Worm (Caenorhabditis elegans) whole organism, L4 larva: ENCODE data around the gene dod-24.

ENCODE experiments used
- D1046.2 ChIP-seq: fragments of 200-800 bp; sonication (Bioruptor generic); IDR thresholded peaks from 2 replicates; pipeline ENCODE4 v1.3.6; 2022; ENCODE audit warnings: missing genetic modification characterization, missing compliant biosample characterization
- R02D3.7 ChIP-seq: fragments of 150-350 bp; sonication (generic microtip); optimal IDR thresholded peaks from 3 replicates; lab custom pipeline; 2014; ENCODE audit warnings: missing biosample characterization, missing genetic modification characterization
- Y105C5A.15 ChIP-seq: fragments of 200-800 bp; sonication (Bioruptor generic); IDR thresholded peaks from 2 replicates; pipeline ENCODE4 v1.3.6; 2022; ENCODE audit warnings: missing genetic modification characterization, missing compliant biosample characterization
- ZK337.2 ChIP-seq: fragments of 200-800 bp; sonication (Bioruptor generic); IDR thresholded peaks from 2 replicates; pipeline ENCODE4 v1.3.6; 2022; ENCODE audit warnings: missing genetic modification reagents, missing genetic modification characterization, missing compliant biosample characterization
- ZK546.5 ChIP-seq, 2 experiments: sonication (generic microtip); optimal IDR thresholded peaks; 2 replicates each; lab custom pipeline; 2017; ENCODE audit warnings: missing biosample characterization in 2 of 2, missing genetic modification characterization in 2 of 2
- arid-1 ChIP-seq: fragments of 200-800 bp; sonication (Bioruptor generic); conservative IDR thresholded peaks from 2 replicates; pipeline ENCODE4 v1.3.6; 2022; ENCODE audit warnings: missing genetic modification reagents, missing genetic modification characterization, missing compliant biosample characterization
- ceh-20 ChIP-seq: fragments of 200-800 bp; sonication (Bioruptor generic); IDR thresholded peaks from 2 replicates; pipeline ENCODE4 v1.3.6; 2022; ENCODE audit warnings: missing genetic modification reagents, missing genetic modification characterization, missing compliant biosample characterization
- ceh-28 ChIP-seq: fragments of 150-350 bp; optimal IDR thresholded peaks from 2 replicates; lab custom pipeline; 2014; ENCODE audit warnings: missing biosample characterization, missing genetic modification reagents, missing genetic modification characterization
- ceh-32 ChIP-seq: sonication (generic microtip); optimal IDR thresholded peaks from 2 replicates; lab custom pipeline; 2016; ENCODE audit warnings: mild to moderate bottlenecking, missing genetic modification characterization, missing compliant biosample characterization; ENCODE audit not compliant: poor library complexity
- ceh-44 ChIP-seq: fragments of 200-800 bp; sonication (Bioruptor generic); IDR thresholded peaks from 2 replicates; pipeline ENCODE4 v1.3.6; 2022; ENCODE audit warnings: missing genetic modification reagents, missing genetic modification characterization, missing compliant biosample characterization
- ceh-62 ChIP-seq: sonication (generic microtip); optimal IDR thresholded peaks from 2 replicates; lab custom pipeline; 2017; ENCODE audit warnings: missing biosample characterization, missing genetic modification characterization
- dmd-6 ChIP-seq: fragments of 200-800 bp; sonication (Bioruptor generic); IDR thresholded peaks from 2 replicates; pipeline ENCODE4 v1.3.6; 2022; ENCODE audit warnings: missing genetic modification reagents, missing genetic modification characterization, missing compliant biosample characterization
- duxl-1 ChIP-seq: sonication (generic microtip); optimal IDR thresholded peaks from 2 replicates; lab custom pipeline; 2016; ENCODE audit warnings: mild to moderate bottlenecking, missing genetic modification characterization, moderate library complexity, missing compliant biosample characterization; ENCODE audit not compliant: poor library complexity
- gei-8 ChIP-seq: fragments of 200-800 bp; sonication (Bioruptor generic); optimal IDR thresholded peaks from 2 replicates; lab custom pipeline; 2018; ENCODE audit warnings: mild to moderate bottlenecking, missing genetic modification characterization, missing compliant biosample characterization
- hlh-11 ChIP-seq: fragments of 200-800 bp; sonication (Bioruptor generic); optimal IDR thresholded peaks from 2 replicates; lab custom pipeline; 2018; ENCODE audit warnings: mild to moderate bottlenecking, missing genetic modification characterization, missing compliant biosample characterization
- hlh-30 ChIP-seq: sonication (generic microtip); optimal IDR thresholded peaks from 2 replicates; lab custom pipeline; 2017; ENCODE audit warnings: antibody characterized with exemption, mild to moderate bottlenecking, missing genetic modification characterization, missing compliant biosample characterization; ENCODE audit not compliant: insufficient read depth
- lin-38 ChIP-seq: fragments of 200-800 bp; sonication (Bioruptor generic); IDR thresholded peaks from 2 replicates; pipeline ENCODE4 v1.3.6; 2022; ENCODE audit warnings: missing genetic modification reagents, missing genetic modification characterization, missing compliant biosample characterization
- lsy-2 ChIP-seq, 2 experiments: fragments of 150-350 bp in 1 of 2; sonication (generic microtip) in 1 of 2; optimal IDR thresholded peaks; 2 replicates each; lab custom pipeline; 2014 to 2017; ENCODE audit warnings: missing biosample characterization in 2 of 2, missing genetic modification characterization in 2 of 2
- mep-1 ChIP-seq: fragments of 150-350 bp; sonication (generic microtip); optimal IDR thresholded peaks from 3 replicates; lab custom pipeline; 2014; ENCODE audit warnings: missing biosample characterization, missing genetic modification characterization
- mes-2 ChIP-seq: sonication (generic microtip); optimal IDR thresholded peaks from 2 replicates; lab custom pipeline; 2016; ENCODE audit warnings: missing genotype, mild to moderate bottlenecking, missing genetic modification characterization, missing compliant biosample characterization; ENCODE audit not compliant: poor library complexity, severe bottlenecking
- mxl-2 ChIP-seq: fragments of 200-800 bp; sonication (Bioruptor generic); conservative IDR thresholded peaks from 2 replicates; pipeline ENCODE4 v1.3.6; 2022; ENCODE audit warnings: missing genetic modification reagents, missing genetic modification characterization, missing compliant biosample characterization
- nhr-28 ChIP-seq: fragments of 150-350 bp; optimal IDR thresholded peaks from 2 replicates; lab custom pipeline; 2014; ENCODE audit warnings: missing biosample characterization, missing genetic modification characterization
- nhr-41 ChIP-seq: fragments of 200-800 bp; sonication (Bioruptor generic); IDR thresholded peaks from 2 replicates; pipeline ENCODE4 v1.3.6; 2022; ENCODE audit warnings: missing genetic modification reagents, missing genetic modification characterization, missing compliant biosample characterization
- nhr-42 ChIP-seq: fragments of 200-800 bp; sonication (Bioruptor generic); IDR thresholded peaks from 2 replicates; pipeline ENCODE4 v1.3.6; 2022; ENCODE audit warnings: missing genetic modification characterization, missing compliant biosample characterization
- nhr-48 ChIP-seq: sonication (generic microtip); optimal IDR thresholded peaks from 2 replicates; lab custom pipeline; 2016; ENCODE audit warnings: mild to moderate bottlenecking, missing genetic modification characterization, missing compliant biosample characterization
- pha-4 ChIP-seq, 2 experiments: fragments of 150-350 bp in 1 of 2; fragments of 200-800 bp in 1 of 2; sonication (Bioruptor generic) in 1 of 2; IDR thresholded peaks in 1 of 2; optimal IDR thresholded peaks in 1 of 2; 2 replicates each; pipeline versions ENCODE4 v1.3.6 to Lab custom; 2014 to 2022; ENCODE audit warnings: missing genetic modification characterization in 2 of 2, missing genetic modification reagents in 2 of 2, missing biosample characterization in 1 of 2, missing compliant biosample characterization in 1 of 2
- php-3 ChIP-seq: fragments of 200-800 bp; sonication (Bioruptor generic); IDR thresholded peaks from 2 replicates; pipeline ENCODE4 v1.3.6; 2022; ENCODE audit warnings: missing genetic modification reagents, missing genetic modification characterization, missing compliant biosample characterization
- pqm-1 ChIP-seq: sonication (generic microtip); optimal IDR thresholded peaks from 2 replicates; lab custom pipeline; 2017; ENCODE audit warnings: missing biosample characterization, missing genetic modification characterization
- set-16 ChIP-seq: fragments of 200-800 bp; sonication (Bioruptor generic); IDR thresholded peaks from 2 replicates; pipeline ENCODE4 v1.3.6; 2022; ENCODE audit warnings: missing genetic modification reagents, missing genetic modification characterization, missing compliant biosample characterization
- snpc-4 ChIP-seq: fragments of 150-350 bp; optimal IDR thresholded peaks from 2 replicates; lab custom pipeline; 2014; ENCODE audit warnings: missing biosample characterization, missing genetic modification characterization
- spr-1 ChIP-seq: sonication (generic microtip); optimal IDR thresholded peaks from 2 replicates; lab custom pipeline; 2016; ENCODE audit warnings: mild to moderate bottlenecking, missing genetic modification characterization, missing compliant biosample characterization
- unc-130 ChIP-seq: sonication (generic microtip); optimal IDR thresholded peaks from 2 replicates; lab custom pipeline; 2016; ENCODE audit warnings: missing genetic modification reagents, missing genetic modification characterization, missing compliant biosample characterization
- unc-39 ChIP-seq: sonication (generic microtip); optimal IDR thresholded peaks from 2 replicates; lab custom pipeline; 2017; ENCODE audit warnings: missing biosample characterization, missing genetic modification characterization
- unc-62 ChIP-seq, 3 experiments: fragments of 150-350 bp in 1 of 3; sonication (generic microtip); optimal IDR thresholded peaks in 2 of 3; peaks in 1 of 3; 1 replicate in 1 of 3; 2 replicates in 2 of 3; lab custom pipeline; 2014 to 2017; ENCODE audit warnings: missing biosample characterization in 3 of 3, missing genetic modification characterization in 3 of 3, missing genetic modification reagents in 3 of 3, missing genotype in 1 of 3
- zip-11 ChIP-seq: fragments of 200-800 bp; sonication (Bioruptor generic); IDR thresholded peaks from 2 replicates; pipeline ENCODE4 v1.3.6; 2022; ENCODE audit warnings: missing genetic modification characterization, missing compliant biosample characterization
- zip-2 ChIP-seq: fragments of 150-350 bp; optimal IDR thresholded peaks from 2 replicates; lab custom pipeline; 2014; ENCODE audit warnings: missing biosample characterization, missing genetic modification characterization
- ztf-11 ChIP-seq: fragments of 150-350 bp; optimal IDR thresholded peaks from 2 replicates; lab custom pipeline; 2014; ENCODE audit warnings: missing biosample characterization, missing genetic modification characterization

dod-24 gene

DNA sequence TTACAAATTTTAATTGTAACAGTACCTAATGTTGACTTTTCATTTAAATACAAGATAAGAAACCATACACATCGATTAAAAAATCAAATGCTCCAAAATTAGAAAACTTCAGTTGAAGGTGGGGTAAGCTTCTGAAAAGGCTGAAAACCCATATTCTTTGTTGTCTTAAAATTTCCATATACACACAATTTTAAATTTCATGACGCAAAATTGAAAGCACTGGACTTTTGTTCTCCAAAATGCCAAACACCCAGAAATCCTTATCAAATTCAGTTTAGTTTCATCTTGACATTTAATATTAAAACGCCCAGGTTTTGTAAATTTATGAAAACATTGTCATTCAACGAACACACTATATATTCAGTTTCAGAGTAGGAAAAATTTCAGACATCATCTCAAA, 19.0 kb upstream of the dod-24 start, which contains the start of gene F55G11.7:
TSS of gene F55G11.7 (plus strand) at position 301 of the 400 bp plus-strand sequence.
- TF ChIP-seq unc-62 (GFP tag; optimal IDR thresholded peaks at IDR 0.05 in 1 of 2; lab: Kevin White, UChicago) (peak in 1 of 2 experiments; percentile 39), unc-62 (tag; optimal IDR thresholded peaks at IDR 0.05; lab: Kevin White, UChicago) (no peak), nhr-42 (no peak)

DNA sequence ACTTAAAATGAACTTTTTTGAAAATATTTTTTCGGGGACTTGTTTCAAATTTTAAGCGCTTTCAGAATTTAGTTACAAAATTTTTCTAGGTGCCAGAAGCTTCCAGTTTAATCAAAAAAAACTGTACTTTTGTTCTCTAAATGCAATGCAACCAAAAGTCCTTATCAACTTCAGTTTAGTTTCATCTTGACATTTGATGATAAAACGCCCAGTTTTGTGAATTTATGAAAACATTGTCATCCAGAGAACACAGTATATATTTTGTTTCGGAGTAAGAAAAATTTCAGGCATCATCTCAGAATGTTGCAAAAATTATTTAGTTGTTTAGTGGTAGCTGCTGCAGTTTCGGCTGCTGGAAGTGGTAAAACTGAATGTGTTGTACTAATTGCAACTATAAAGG, 16.6 kb upstream of the dod-24 start, which contains the start of gene F55G11.6:
TSS of gene F55G11.6 (plus strand) at position 301 of the 400 bp plus-strand sequence.
- TF ChIP-seq R02D3.7 (tag; lab: Kevin White, UChicago): no peak
- no peak for TF ChIP-seq gei-8 (GFP tag; lab: Kevin White, UChicago)
- TF ChIP-seq Y105C5A.15 (GFP tag; lab: Robert Waterston, UW): no peak
- TF ChIP-seq lin-38 (GFP tag; lab: Robert Waterston, UW): no peak
- TF ChIP-seq pha-4 (GFP tag; IDR thresholded peaks at IDR 0.05; lab: Robert Waterston, UW): no peak
- no peak for TF ChIP-seq pha-4 (tag; optimal IDR thresholded peaks at IDR 0.05; lab: Kevin White, UChicago)
- TF ChIP-seq, all 104 proteins: peak for 0

DNA sequence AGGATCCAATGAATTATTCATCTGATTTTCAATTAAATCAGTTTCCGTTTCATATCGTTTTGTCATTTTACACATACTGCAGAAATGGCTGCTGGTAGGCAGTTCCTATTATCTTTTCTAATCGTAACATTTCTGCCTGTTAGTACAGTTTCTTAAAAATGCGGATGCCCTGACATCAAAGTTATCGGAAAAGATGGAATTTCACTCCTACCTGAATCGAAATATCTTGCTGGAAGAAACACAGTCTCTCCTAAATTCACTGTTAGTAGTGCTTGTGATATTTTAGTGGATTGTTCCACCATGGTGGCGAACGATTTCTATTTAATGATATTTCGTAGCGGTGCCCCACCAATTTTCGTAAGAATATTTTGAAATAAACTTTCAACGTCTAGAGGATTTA, 7.3 kb upstream of the dod-24 start, which contains the start of gene F55G11.10:
TSS of gene F55G11.10 (plus strand) at position 301 of the 400 bp plus-strand sequence.
- TF ChIP-seq nhr-48 (tag; lab: Kevin White, UChicago) (no peak), spr-1 (no peak), lsy-2 (tag; optimal IDR thresholded peaks at IDR 0.05; lab: Kevin White, UChicago) (no peak), unc-39 (no peak), zip-2 (tag; lab: Kevin White, UChicago) (no peak), ceh-44 (GFP tag; lab: Robert Waterston, UW) (no peak)

DNA sequence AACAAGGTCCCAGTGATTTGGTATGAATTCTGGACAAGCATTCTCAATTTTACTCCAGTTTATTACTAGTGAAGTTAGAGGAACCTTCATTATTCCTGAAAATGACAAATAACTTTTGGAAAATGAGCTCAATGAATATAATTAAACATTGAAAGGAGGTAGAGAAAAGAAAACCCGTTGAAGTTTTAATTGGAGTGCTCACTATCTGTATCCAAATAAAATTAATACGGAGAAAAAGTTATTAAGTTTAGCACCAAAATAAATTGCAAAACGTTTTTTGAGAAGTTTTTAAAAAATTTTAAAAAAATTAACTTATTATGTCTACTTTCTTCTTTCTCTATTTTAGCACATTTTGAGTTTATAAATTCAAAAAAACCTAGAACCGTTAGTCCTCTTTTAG, 5.3 kb upstream of the dod-24 start, which contains the start of gene F55G11.1:
TSS of gene F55G11.1 (minus strand) at position 101 of the 400 bp plus-strand sequence.
- TF ChIP-seq gei-8 (GFP tag; lab: Kevin White, UChicago) (no peak), zip-11 (GFP tag; lab: Robert Waterston, UW) (no peak), ceh-32 (tag; lab: Kevin White, UChicago) (no peak), hlh-30 (tag; lab: Kevin White, UChicago) (no peak), duxl-1 (tag; lab: Kevin White, UChicago) (no peak)

DNA sequence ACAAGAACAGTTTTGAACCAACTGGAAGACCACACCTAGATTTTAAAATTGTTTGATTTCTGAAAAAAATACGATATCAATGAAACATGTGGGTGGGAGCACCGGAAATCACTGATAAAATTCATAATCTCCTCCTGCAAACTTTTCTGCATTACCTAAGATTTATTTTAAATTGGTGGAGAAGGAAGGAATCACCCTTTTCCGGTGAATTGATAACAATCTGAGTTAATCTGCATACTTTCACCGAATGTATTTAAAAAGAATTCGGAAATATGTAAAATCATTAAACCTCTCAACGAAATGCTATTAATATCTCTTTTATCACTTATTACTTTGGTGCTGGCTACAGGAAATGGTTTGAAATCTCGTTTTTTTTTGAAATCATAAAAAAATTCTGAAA, 1.5 kb upstream of the dod-24 start, which contains the start of gene dct-19:
TSS of gene dct-19 (plus strand) at position 301 of the 400 bp plus-strand sequence.
- TF ChIP-seq mes-2 (tag; lab: Kevin White, UChicago) (no peak), zip-11 (GFP tag; lab: Robert Waterston, UW) (no peak), hlh-11 (tag; lab: Kevin White, UChicago) (no peak), ceh-44 (GFP tag; lab: Robert Waterston, UW) (no peak), mep-1 (tag; lab: Kevin White, UChicago) (no peak), hlh-30 (tag; lab: Kevin White, UChicago) (no peak), ceh-62 (tag; lab: Kevin White, UChicago) (no peak), ztf-11 (tag; lab: Kevin White, UChicago) (no peak), ZK337.2 (GFP tag; lab: Robert Waterston, UW) (no peak), nhr-48 (tag; lab: Kevin White, UChicago) (no peak), arid-1 (GFP tag; lab: Robert Waterston, UW) (no peak), pqm-1 (no peak), D1046.2 (GFP tag; lab: Robert Waterston, UW) (no peak)

DNA sequence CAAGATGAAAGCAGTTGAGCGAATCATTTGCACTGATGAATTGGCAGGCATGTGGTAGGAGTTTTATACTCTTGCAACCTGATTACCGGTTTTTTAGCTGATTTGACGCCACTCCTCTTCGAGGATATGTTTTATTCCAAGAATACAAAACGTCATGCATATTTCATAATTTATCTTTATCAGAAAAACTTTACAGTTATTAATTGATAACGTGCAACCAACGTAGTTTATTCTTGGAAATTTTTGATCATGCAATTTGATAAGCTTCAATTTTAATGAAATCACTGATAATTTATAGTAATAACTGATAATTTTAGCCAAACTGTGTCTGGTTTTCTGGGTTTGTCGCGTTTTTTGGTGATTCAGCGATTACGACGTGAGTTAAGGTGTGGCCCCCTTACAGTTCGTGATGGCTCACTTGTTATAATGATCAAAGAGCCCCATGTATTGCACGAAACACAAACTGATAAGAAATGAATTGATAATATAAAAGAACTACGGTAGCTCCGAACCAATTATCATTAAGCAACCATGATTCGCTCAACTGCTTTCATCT, 4.9 kb downstream of the dod-24 start, which contains the start of the genes cld-1 and dod-21:
TSS of gene cld-1 (minus strand) at position 51 of the 556 bp plus-strand sequence.
TSS of gene dod-21 (plus strand) at position 518 of the 556 bp plus-strand sequence.
- TF ChIP-seq set-16 (GFP tag; lab: Robert Waterston, UW) (no peak), pqm-1 (peak; percentile 31), php-3 (GFP tag; lab: Robert Waterston, UW) (peak; percentile 48; the same call in 1 of the 2 replicates), dmd-6 (peak; percentile 64), unc-130 (GFP tag; lab: Kevin White, UChicago) (no peak), nhr-28 (tag; lab: Kevin White, UChicago) (peak; percentile 47), nhr-41 (GFP tag; lab: Robert Waterston, UW) (no peak), ceh-20 (GFP tag; lab: Robert Waterston, UW) (no peak), duxl-1 (tag; lab: Kevin White, UChicago) (no peak), mxl-2 (no peak), snpc-4 (tag; lab: Kevin White, UChicago) (no peak), ztf-11 (tag; lab: Kevin White, UChicago) (no peak), ceh-62 (tag; lab: Kevin White, UChicago) (no peak), hlh-11 (tag; lab: Kevin White, UChicago) (peak; percentile 83), mep-1 (tag; lab: Kevin White, UChicago) (no peak), ceh-44 (GFP tag; lab: Robert Waterston, UW) (no peak), hlh-30 (tag; lab: Kevin White, UChicago) (no peak), ZK546.5 (tag; optimal IDR thresholded peaks at IDR 0.05; lab: Kevin White, UChicago) (no peak), ceh-28 (tag; lab: Kevin White, UChicago) (no peak)
